Fruit fly (Drosophila melanogaster): ENCODE results near the gene CG10646.

CG10646 gene

dm6 chr3L:12514762-12515215, 11.1 kb upstream of the CG10646 start, which contains the start of the genes sti and tral (continued):
- TF ChIP-seq CG32532 (GFP tag; IDR thresholded peaks at IDR 0.05) (peak; percentile 89), CG32767 (GFP tag; IDR thresholded peaks at IDR 0.05) (peak; percentile 67; the same call in 1 of the 2 replicates), phol (tag; optimal IDR thresholded peaks at IDR 0.05) (peak; percentile 88), E2f2 (GFP tag; IDR thresholded peaks at IDR 0.05) (peak; percentile 99), Elba2 (GFP tag; optimal IDR thresholded peaks at IDR 0.05) (peak; percentile 65), CG6683 (GFP tag; optimal IDR thresholded peaks at IDR 0.05) (peak; percentile 64), H2.0 (GFP tag; IDR thresholded peaks at IDR 0.05) (peak; percentile 69), Rfx (GFP tag; IDR thresholded peaks at IDR 0.05) (peak; percentile 92), Abd-B (GFP tag; optimal IDR thresholded peaks at IDR 0.05) (no peak), ham (GFP tag; IDR thresholded peaks at IDR 0.05) (peak; percentile 52; the same call in 1 of the 2 replicates), CG12236 (GFP tag; optimal IDR thresholded peaks at IDR 0.05) (peak; percentile 87), CG31365 (tag; optimal IDR thresholded peaks at IDR 0.05) (peak; percentile 58), CG3281 (GFP tag; optimal IDR thresholded peaks at IDR 0.05) (peak; percentile 97), CG2889 (GFP tag; IDR thresholded peaks at IDR 0.05) (peak; percentile 78), mam (GFP tag; optimal IDR thresholded peaks at IDR 0.05) (peak; percentile 97), CG9797 (GFP tag; optimal IDR thresholded peaks at IDR 0.05) (peak; percentile 62), CG13775 (GFP tag; optimal IDR thresholded peaks at IDR 0.05) (peak; percentile 92), Asciz (GFP tag; optimal IDR thresholded peaks at IDR 0.05) (peak; percentile 40), CG18599 (GFP tag; optimal IDR thresholded peaks at IDR 0.05) (peak; percentile 93), CG12219 (GFP tag; optimal IDR thresholded peaks at IDR 0.05) (peak; percentile 59), CG10267 (tag; optimal IDR thresholded peaks at IDR 0.05) (peak; percentile 99), CG2120 (GFP tag; optimal IDR thresholded peaks at IDR 0.05) (peak; percentile 97), CG4854 (GFP tag; optimal IDR thresholded peaks at IDR 0.05) (peak; percentile 88), CG12659 (GFP tag; optimal IDR thresholded peaks at IDR 0.05) (peak; percentile 92), Jarid2 (GFP tag; optimal IDR thresholded peaks at IDR 0.05) (peak; percentile 44), Drgx (GFP tag; IDR thresholded peaks at IDR 0.05) (peak; percentile 49), chn (GFP tag; optimal IDR thresholded peaks at IDR 0.05) (peak; percentile 94), vvl (GFP tag; IDR thresholded peaks at IDR 0.05) (peak; percentile 92), fd102C (GFP tag; optimal IDR thresholded peaks at IDR 0.05) (peak; percentile 44), CG13624 (GFP tag; optimal IDR thresholded peaks at IDR 0.05) (peak; percentile 96), Ada2b (GFP tag; IDR thresholded peaks at IDR 0.05) (peak; percentile 74), CG6254 (GFP tag; optimal IDR thresholded peaks at IDR 0.05) (peak; percentile 71), ssp (GFP tag; IDR thresholded peaks at IDR 0.05) (peak; percentile 70), Scr (GFP tag; IDR thresholded peaks at IDR 0.05; ENCODE audit: partially characterized antibody) (peak; percentile 53), Med (GFP tag) (peak; percentile 99), fru (optimal IDR thresholded peaks at IDR 0.05) (peak; percentile 38), C15 (GFP tag; IDR thresholded peaks at IDR 0.05) (no peak), CG11247 (GFP tag; IDR thresholded peaks at IDR 0.05) (peak; percentile 83), Spps (tag; optimal IDR thresholded peaks at IDR 0.05) (peak; percentile 70), jing (GFP tag; optimal IDR thresholded peaks at IDR 0.05) (peak; percentile 64), CG8924 (tag; optimal IDR thresholded peaks at IDR 0.05) (peak; percentile 75), trh (GFP tag; optimal IDR thresholded peaks at IDR 0.05) (peak; percentile 83), Dip3 (GFP tag; optimal IDR thresholded peaks at IDR 0.05) (peak; percentile 95), CG3847 (GFP tag; IDR thresholded peaks at IDR 0.05) (peak; percentile 91), ind (GFP tag; optimal IDR thresholded peaks at IDR 0.05) (peak; percentile 91), Dp (GFP tag; optimal IDR thresholded peaks at IDR 0.05) (peak; percentile 96), sqz (GFP tag; optimal IDR thresholded peaks at IDR 0.05) (peak; percentile 79), emc (GFP tag; optimal IDR thresholded peaks at IDR 0.05) (peak; percentile 83), CG15479 (GFP tag; optimal IDR thresholded peaks at IDR 0.05) (peak; percentile 43), CG16815 (GFP tag; optimal IDR thresholded peaks at IDR 0.05) (peak; percentile 81), grau (tag; optimal IDR thresholded peaks at IDR 0.05) (peak; percentile 80)
